Fruit fly (Drosophila melanogaster): ENCODE measurements around the gene Axs.

The Axs gene

DNA sequence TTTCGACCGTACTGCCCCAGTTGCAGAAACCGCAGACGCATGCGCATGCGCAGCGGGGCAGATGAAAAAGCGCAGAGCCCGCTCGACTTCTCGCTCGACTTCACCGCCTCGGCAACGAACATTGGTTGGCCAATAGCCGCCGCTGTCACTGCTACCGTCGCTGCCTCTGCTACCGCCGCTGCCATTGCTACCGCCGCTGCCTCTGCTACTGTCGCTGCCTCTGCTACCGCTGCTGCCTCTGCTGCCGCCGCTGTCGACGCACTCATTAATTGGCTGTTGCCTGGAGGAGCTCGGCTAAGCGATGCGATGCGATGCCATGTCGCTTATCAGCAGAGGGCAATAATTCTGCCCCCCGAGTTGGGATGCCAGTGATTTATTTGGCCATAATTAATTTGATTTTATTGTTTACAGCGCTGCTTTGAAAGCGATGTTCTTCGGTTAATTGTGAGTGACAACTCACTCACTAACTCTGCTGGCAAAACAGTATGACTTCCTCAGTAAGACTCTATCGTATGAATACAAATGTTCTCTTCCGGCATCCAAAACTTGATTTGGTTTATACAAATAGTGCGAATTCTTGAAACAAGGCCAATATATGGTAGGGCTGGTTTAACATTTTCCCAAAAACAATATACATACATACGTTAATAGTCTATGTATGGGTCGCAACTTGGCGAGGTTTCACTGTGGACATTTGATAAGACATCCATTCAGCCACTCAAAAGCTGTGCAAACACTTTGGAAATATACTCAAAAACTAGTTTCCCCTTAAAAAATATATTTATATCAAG is 12.8 kb downstream of the Axs start (continued):
- TF ChIP-seq Dbx (GFP tag; IDR thresholded peaks at IDR 0.05) (no peak), CG6791 (GFP tag; IDR thresholded peaks at IDR 0.05; ENCODE audit: partially characterized antibody) (no peak), lbe (GFP tag; optimal IDR thresholded peaks at IDR 0.05) (no peak), Mes4 (GFP tag; optimal IDR thresholded peaks at IDR 0.05) (no peak), Poxn (GFP tag; IDR thresholded peaks at IDR 0.05) (no peak), CG11723 (GFP tag; optimal IDR thresholded peaks at IDR 0.05) (no peak), Atf3 (GFP tag; optimal IDR thresholded peaks at IDR 0.05) (no peak), CG17612 (GFP tag; IDR thresholded peaks at IDR 0.05) (no peak), Doc3 (GFP tag; IDR thresholded peaks at IDR 0.05; ENCODE audit: partially characterized antibody) (no peak), HmgZ (tag; optimal IDR thresholded peaks at IDR 0.05) (peak; percentile 36), slou (GFP tag; optimal IDR thresholded peaks at IDR 0.05) (no peak), CG3847 (GFP tag; IDR thresholded peaks at IDR 0.05) (no peak), CG11456 (GFP tag; IDR thresholded peaks at IDR 0.05) (no peak), esg (GFP tag; conservative IDR thresholded peaks at IDR 0.05) (no peak), shn (GFP tag; optimal IDR thresholded peaks at IDR 0.05) (peak; percentile 3), gcm2 (GFP tag; optimal IDR thresholded peaks at IDR 0.05) (no peak), vfl (GFP tag; optimal IDR thresholded peaks at IDR 0.05) (no peak), CG18619 (GFP tag; optimal IDR thresholded peaks at IDR 0.05) (no peak), CG10274 (GFP tag; optimal IDR thresholded peaks at IDR 0.05) (no peak), Meics (GFP tag; optimal IDR thresholded peaks at IDR 0.05) (peak; percentile 36), CG10543 (GFP tag; optimal IDR thresholded peaks at IDR 0.05) (no peak), sd (tag; optimal IDR thresholded peaks at IDR 0.05) (peak; percentile 4), HHEX (GFP tag; optimal IDR thresholded peaks at IDR 0.05) (no peak), trh (GFP tag; optimal IDR thresholded peaks at IDR 0.05) (no peak), CG7987 (GFP tag; optimal IDR thresholded peaks at IDR 0.05) (no peak), CG1233 (GFP tag; optimal IDR thresholded peaks at IDR 0.05) (no peak), gsb (GFP tag; IDR thresholded peaks at IDR 0.05) (no peak), CG8388 (GFP tag; optimal IDR thresholded peaks at IDR 0.05) (no peak), CG10321 (GFP tag; IDR thresholded peaks at IDR 0.05) (no peak), Mad (GFP tag; optimal IDR thresholded peaks at IDR 0.05) (no peak), Dad (GFP tag; optimal IDR thresholded peaks at IDR 0.05) (no peak), CG9797 (GFP tag; optimal IDR thresholded peaks at IDR 0.05) (no peak), peb (GFP tag; IDR thresholded peaks at IDR 0.05) (no peak), Drgx (GFP tag; IDR thresholded peaks at IDR 0.05) (no peak), crp (GFP tag; optimal IDR thresholded peaks at IDR 0.05) (no peak), CG1647 (GFP tag; optimal IDR thresholded peaks at IDR 0.05) (no peak), ac (GFP tag; optimal IDR thresholded peaks at IDR 0.05) (no peak), gfzf (GFP tag; optimal IDR thresholded peaks at IDR 0.05) (no peak), C15 (GFP tag; IDR thresholded peaks at IDR 0.05) (no peak), CG7786 (GFP tag; optimal IDR thresholded peaks at IDR 0.05) (peak; percentile 0), lmd (GFP tag; IDR thresholded peaks at IDR 0.05) (peak; percentile 49; the same call in 1 of the 2 replicates), CG17829 (tag; optimal IDR thresholded peaks at IDR 0.05) (no peak), ab (GFP tag; optimal IDR thresholded peaks at IDR 0.05) (no peak), zfh1 (GFP tag; IDR thresholded peaks at IDR 0.05) (no peak), odd (GFP tag; optimal IDR thresholded peaks at IDR 0.05) (no peak), pb (GFP tag; optimal IDR thresholded peaks at IDR 0.05) (no peak), scrt (GFP tag; optimal IDR thresholded peaks at IDR 0.05) (no peak), CG12744 (GFP tag; optimal IDR thresholded peaks at IDR 0.05) (no peak), CG7745 (tag; optimal IDR thresholded peaks at IDR 0.05) (no peak), CG11696 (GFP tag; IDR thresholded peaks at IDR 0.05) (no peak)

Data from whole organism, embryonic.